Worm (Caenorhabditis elegans) whole organism, L2 larva: ENCODE data around the gene xrn-2.

Experiments used
- ceh-16 ChIP-seq: fragments of 150-350 bp; optimal IDR thresholded peaks from 2 replicates; lab custom pipeline; 2014; ENCODE audit warnings: missing biosample characterization, missing genetic modification characterization
- ceh-82 ChIP-seq: fragments of 150-350 bp; optimal IDR thresholded peaks from 2 replicates; lab custom pipeline; 2014; ENCODE audit warnings: missing biosample characterization, missing genetic modification characterization
- egl-27 ChIP-seq: sonication (generic microtip); optimal IDR thresholded peaks from 3 replicates; lab custom pipeline; 2017; ENCODE audit warnings: missing biosample characterization, missing genetic modification reagents, missing genetic modification characterization
- lin-11 ChIP-seq: fragments of 150-350 bp; sonication (generic microtip); optimal IDR thresholded peaks from 2 replicates; lab custom pipeline; 2014; ENCODE audit warnings: missing biosample characterization, missing genetic modification characterization, inconsistent platforms, mixed read lengths
- lin-13 ChIP-seq: fragments of 150-350 bp; optimal IDR thresholded peaks from 2 replicates; lab custom pipeline; 2014; ENCODE audit warnings: missing biosample characterization, missing genetic modification reagents, missing genetic modification characterization
- lsy-2 ChIP-seq, 2 experiments: fragments of 150-350 bp in 1 of 2; sonication (generic microtip) in 1 of 2; optimal IDR thresholded peaks; 2 replicates each; lab custom pipeline; 2014 to 2017; ENCODE audit warnings: missing biosample characterization in 2 of 2, missing genetic modification characterization in 2 of 2
- nhr-11 ChIP-seq: fragments of 150-350 bp; optimal IDR thresholded peaks from 2 replicates; lab custom pipeline; 2014; ENCODE audit warnings: missing biosample characterization, missing genetic modification characterization
- nhr-237 ChIP-seq: fragments of 150-350 bp; optimal IDR thresholded peaks from 2 replicates; lab custom pipeline; 2014; ENCODE audit warnings: missing biosample characterization, missing genetic modification characterization
- nhr-6 ChIP-seq: fragments of 150-350 bp; optimal IDR thresholded peaks from 2 replicates; lab custom pipeline; 2014; ENCODE audit warnings: missing biosample characterization, missing genetic modification characterization
- snpc-4 ChIP-seq: fragments of 150-350 bp; optimal IDR thresholded peaks from 2 replicates; lab custom pipeline; 2014; ENCODE audit warnings: missing biosample characterization, missing genetic modification characterization
- ztf-11 ChIP-seq: sonication (generic microtip); optimal IDR thresholded peaks from 2 replicates; lab custom pipeline; 2017; ENCODE audit warnings: missing biosample characterization, missing genetic modification characterization
- ztf-4 ChIP-seq: fragments of 150-350 bp; optimal IDR thresholded peaks from 2 replicates; lab custom pipeline; 2014; ENCODE audit warnings: missing biosample characterization, missing genetic modification characterization

DNA sequence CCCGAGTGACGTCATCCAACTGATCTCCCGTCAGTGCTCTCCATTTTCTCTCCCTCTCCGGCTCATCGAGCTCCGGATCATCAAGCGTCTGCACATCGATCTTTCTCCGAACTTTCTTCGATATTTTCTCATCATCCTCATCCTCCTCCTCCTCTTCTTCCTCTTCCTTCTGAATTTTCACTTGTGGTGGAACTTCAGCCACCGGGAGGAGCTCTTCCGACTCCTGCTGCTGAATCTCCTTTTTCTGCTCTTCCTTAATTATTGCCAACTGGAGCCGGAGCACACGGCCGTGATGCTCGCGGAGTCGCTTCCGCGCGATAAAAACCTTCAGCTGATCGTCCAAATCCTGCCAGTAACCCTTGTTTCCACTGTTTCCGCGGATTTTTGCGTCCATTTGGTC is 19.3 kb upstream of the xrn-2 start:
- no peak for TF ChIP-seq egl-27 (tag; lab: Kevin White, UChicago)
- TF ChIP-seq ztf-4, result no peak
- no peak for TF ChIP-seq nhr-11 (tag; lab: Kevin White, UChicago)
- no peak for TF ChIP-seq lsy-2 (tag; optimal IDR thresholded peaks at IDR 0.05; lab: Kevin White, UChicago)
- no peak for TF ChIP-seq nhr-6 (tag; lab: Kevin White, UChicago)
- no peak for TF ChIP-seq snpc-4 (tag; lab: Kevin White, UChicago)
- TF ChIP-seq ztf-11 (tag; lab: Kevin White, UChicago), result no peak
- TF ChIP-seq ceh-16 (tag; lab: Kevin White, UChicago), result no peak
- TF ChIP-seq ceh-82 (tag; lab: Kevin White, UChicago), result no peak
- no peak for TF ChIP-seq nhr-237 (tag; lab: Kevin White, UChicago)
- no peak for TF ChIP-seq lin-11 (tag; lab: Kevin White, UChicago)
- TF ChIP-seq lin-13 (GFP tag; lab: Kevin White, UChicago), result no peak
